Worm (Caenorhabditis elegans) whole organism, L4 larva: ENCODE data around the gene chil-25.
"Not testable (repeated sequence)": the region's sequence is repeated elsewhere in the genome, so short reads cannot be mapped to it uniquely, and the experiment has no call there.

Source experiments
- Y75B8A.6 ChIP-seq: fragments of 200-800 bp; sonication (Bioruptor generic); IDR thresholded peaks from 2 replicates; pipeline ENCODE4 v1.3.6; 2022; ENCODE audit warnings: missing genetic modification reagents, missing genetic modification characterization, missing compliant biosample characterization
- tag-97 ChIP-seq: fragments of 200-800 bp; sonication (Bioruptor generic); IDR thresholded peaks from 2 replicates; pipeline ENCODE4 v1.3.6; 2022; ENCODE audit warnings: missing genetic modification characterization, missing compliant biosample characterization
- zag-1 ChIP-seq: fragments of 150-350 bp; optimal IDR thresholded peaks from 2 replicates; lab custom pipeline; 2014; ENCODE audit warnings: missing biosample characterization, missing genetic modification characterization

ce11 chrII:9459462-9459861 lies 14.8 kb downstream of the chil-25 start, which contains the start of gene R09D1.14:
- not testable (repeated sequence) for TF ChIP-seq Y75B8A.6 (GFP tag; lab: Robert Waterston, UW); tag-97 (GFP tag; lab: Robert Waterston, UW); zag-1 (tag; lab: Kevin White, UChicago)
